Fruit fly (Drosophila melanogaster): ENCODE results near the gene Trs33.
A peak's percentile ranks its signal among the peaks of the same experiment; 100 is the strongest.

Trs33 gene

dm6 chr3R:15361490-15361889 lies 10.7 kb upstream of the Trs33 start, which contains the start of the genes Cog2 and Trax (continued):
- TF ChIP-seq Oli (tag; optimal IDR thresholded peaks at IDR 0.05): no peak
- no peak for TF ChIP-seq CG9215 (GFP tag; IDR thresholded peaks at IDR 0.05)
- TF ChIP-seq HLH54F (GFP tag; optimal IDR thresholded peaks at IDR 0.05): no peak
- TF ChIP-seq CG6813 (GFP tag; optimal IDR thresholded peaks at IDR 0.05): no peak
- TF ChIP-seq tna (GFP tag; IDR thresholded peaks at IDR 0.05; ENCODE audit: partially characterized antibody): peak; percentile 78
- peak; percentile 7 for TF ChIP-seq CG1603 (tag; optimal IDR thresholded peaks at IDR 0.05)
- TF ChIP-seq MESR4 (GFP tag; optimal IDR thresholded peaks at IDR 0.05): peak; percentile 54
- no peak for TF ChIP-seq dysf (GFP tag; IDR thresholded peaks at IDR 0.05)
- TF ChIP-seq unc-4 (GFP tag; IDR thresholded peaks at IDR 0.05; ENCODE audit: partially characterized antibody): peak; percentile 95
- TF ChIP-seq Opbp (GFP tag; IDR thresholded peaks at IDR 0.05; ENCODE audit: partially characterized antibody): peak; percentile 85; the same call in 2 of the 3 replicates
- TF ChIP-seq Adf1 (GFP tag; IDR thresholded peaks at IDR 0.05): no peak
- TF ChIP-seq CG34422 (GFP tag; IDR thresholded peaks at IDR 0.05): 0 out of 3 replicates have a peak, but pooled peaks have one; percentile 9
- no peak for TF ChIP-seq sug (tag; optimal IDR thresholded peaks at IDR 0.05)
- peak; percentile 86 for TF ChIP-seq HLH4C (GFP tag; IDR thresholded peaks at IDR 0.05; ENCODE audit: partially characterized antibody)
- peak; percentile 91 for TF ChIP-seq CG42726 (GFP tag; IDR thresholded peaks at IDR 0.05; ENCODE audit: partially characterized antibody)
- peak; percentile 70 for TF ChIP-seq ato (GFP tag; IDR thresholded peaks at IDR 0.05; ENCODE audit: partially characterized antibody)
- TF ChIP-seq Bgb (GFP tag; IDR thresholded peaks at IDR 0.05; ENCODE audit: partially characterized antibody): peak; percentile 87
- TF ChIP-seq knrl (GFP tag; IDR thresholded peaks at IDR 0.05; ENCODE audit: partially characterized antibody): peak; percentile 77
- no peak for TF ChIP-seq CG3281 (GFP tag; optimal IDR thresholded peaks at IDR 0.05)

- TF ChIP-seq E2f1 (GFP tag; IDR thresholded peaks at IDR 0.05): peak; percentile 68
- peak; percentile 71; the same call in 1 of the 2 replicates for TF ChIP-seq Rx (GFP tag; IDR thresholded peaks at IDR 0.05)
- peak; percentile 43 for TF ChIP-seq CG12219 (GFP tag; optimal IDR thresholded peaks at IDR 0.05)
- TF ChIP-seq Ets97D (GFP tag; optimal IDR thresholded peaks at IDR 0.05): peak; percentile 8
- TF ChIP-seq Hmr (GFP tag; optimal IDR thresholded peaks at IDR 0.05): no peak
- peak; percentile 93 for TF ChIP-seq CG2678 (tag; optimal IDR thresholded peaks at IDR 0.05)
- TF ChIP-seq CG9727 (GFP tag; optimal IDR thresholded peaks at IDR 0.05): peak; percentile 82
- peak; percentile 69 for TF ChIP-seq CG2116 (GFP tag; optimal IDR thresholded peaks at IDR 0.05)
- peak; percentile 43; the same call in 1 of the 2 replicates for TF ChIP-seq Adf1 (GFP tag; IDR thresholded peaks at IDR 0.05)
- peak; percentile 84 for TF ChIP-seq CG33557 (GFP tag; optimal IDR thresholded peaks at IDR 0.05)
- TF ChIP-seq CG18262 (tag; optimal IDR thresholded peaks at IDR 0.05): peak; percentile 87
- TF ChIP-seq CG16863 (GFP tag; optimal IDR thresholded peaks at IDR 0.05): peak; percentile 0
- TF ChIP-seq CG9817 (tag; optimal IDR thresholded peaks at IDR 0.05): peak; percentile 90
- peak; percentile 79 for TF ChIP-seq fd3F (GFP tag; optimal IDR thresholded peaks at IDR 0.05)
- TF ChIP-seq CG32532 (GFP tag; IDR thresholded peaks at IDR 0.05): peak; percentile 86
- TF ChIP-seq CG18476 (GFP tag; optimal IDR thresholded peaks at IDR 0.05): peak; percentile 64
- TF ChIP-seq HmgZ (tag; optimal IDR thresholded peaks at IDR 0.05): peak; percentile 77
- TF ChIP-seq Hey (tag; optimal IDR thresholded peaks at IDR 0.05): peak; percentile 31
- no peak for TF ChIP-seq Optix (GFP tag; IDR thresholded peaks at IDR 0.05)
- peak; percentile 89 for TF ChIP-seq grau (tag; optimal IDR thresholded peaks at IDR 0.05)
- TF ChIP-seq CG18619 (GFP tag; optimal IDR thresholded peaks at IDR 0.05): peak; percentile 87
- peak; percentile 80 for TF ChIP-seq Aef1 (GFP tag; IDR thresholded peaks at IDR 0.05)
- TF ChIP-seq D19B (GFP tag; optimal IDR thresholded peaks at IDR 0.05): peak; percentile 78
- no peak for TF ChIP-seq Dad (GFP tag; optimal IDR thresholded peaks at IDR 0.05)
- TF ChIP-seq Bdp1 (GFP tag; optimal IDR thresholded peaks at IDR 0.05): peak; percentile 26
- TF ChIP-seq CG4854 (GFP tag; optimal IDR thresholded peaks at IDR 0.05): peak; percentile 16
- peak; percentile 78; the same call in 2 of the 3 replicates for TF ChIP-seq ken (GFP tag; IDR thresholded peaks at IDR 0.05)
- TF ChIP-seq CG18764 (GFP tag; optimal IDR thresholded peaks at IDR 0.05): peak; percentile 73
- no peak for TF ChIP-seq vnd (GFP tag; IDR thresholded peaks at IDR 0.05; ENCODE audit: partially characterized antibody)
Measured at dm6 chr3R:15356645-15357431, 6.0 kb upstream of the Trs33 start, which contains the start of the genes Atg4b and Hibch. TSS of gene Atg4b (minus strand) at chr3R:15356924. TSS of gene Hibch (plus strand) at chr3R:15357229.

All from whole organism, embryonic.